Fruit fly (Drosophila melanogaster) whole organism, embryonic: ENCODE measurements around the gene CG31988.

Experiments used
- BEAF-32 ChIP-seq: fragments of 200-800 bp; sonication (Bioruptor generic); optimal IDR thresholded peaks from 3 replicates; lab custom pipeline; 2017; ENCODE audit warnings: missing biosample characterization, missing genetic modification characterization, mild to moderate bottlenecking, moderate library complexity, missing genetic modification reagents
- Bdp1 ChIP-seq: fragments of 200-800 bp; sonication (Bioruptor generic); optimal IDR thresholded peaks from 3 replicates; lab custom pipeline; 2016; ENCODE audit warnings: missing biosample characterization, missing genetic modification characterization
- Blimp-1 ChIP-seq: fragments of 200-800 bp; sonication (Bioruptor generic); optimal IDR thresholded peaks from 3 replicates; lab custom pipeline; 2018; ENCODE audit warnings: missing biosample characterization, missing genetic modification characterization, mild to moderate bottlenecking, moderate library complexity, missing genetic modification reagents
- BtbVII ChIP-seq: fragments of 200-800 bp; sonication (Bioruptor generic); optimal IDR thresholded peaks from 3 replicates; lab custom pipeline; 2017; ENCODE audit warnings: missing biosample characterization, mild to moderate bottlenecking, missing genetic modification characterization
- CG12299 ChIP-seq: fragments of 200-800 bp; sonication (Bioruptor generic); optimal IDR thresholded peaks from 2 replicates; lab custom pipeline; 2018; ENCODE audit warnings: missing biosample characterization, mild to moderate bottlenecking, missing genetic modification characterization
- CG13287 ChIP-seq: fragments of 200-800 bp; sonication (Bioruptor generic); IDR thresholded peaks from 2 replicates; pipeline ENCODE4 v1.3.6; 2022; ENCODE audit warnings: missing biosample characterization, missing genetic modification characterization; ENCODE audit not compliant: partially characterized antibody
- CG13296 ChIP-seq: fragments of 200-800 bp; sonication (Bioruptor generic); optimal IDR thresholded peaks from 3 replicates; lab custom pipeline; 2018; ENCODE audit warnings: missing biosample characterization, mild to moderate bottlenecking, missing genetic modification characterization
- CG13775 ChIP-seq: fragments of 200-800 bp; sonication (Bioruptor generic); optimal IDR thresholded peaks from 3 replicates; lab custom pipeline; 2017; ENCODE audit warnings: missing biosample characterization, mild to moderate bottlenecking, missing genetic modification characterization
- CG13894 ChIP-seq: fragments of 200-800 bp; sonication (Bioruptor generic); optimal IDR thresholded peaks from 3 replicates; lab custom pipeline; 2018; ENCODE audit warnings: missing biosample characterization, mild to moderate bottlenecking, missing genetic modification characterization, moderate library complexity
- CG17829 ChIP-seq: fragments of 200-800 bp; optimal IDR thresholded peaks from 2 replicates; lab custom pipeline; 2019; ENCODE audit warnings: missing biosample characterization, mild to moderate bottlenecking, missing genetic modification characterization, moderate library complexity
- CG2875 ChIP-seq: fragments of 200-800 bp; sonication (Bioruptor generic); optimal IDR thresholded peaks from 2 replicates; lab custom pipeline; 2017; ENCODE audit warnings: missing biosample characterization, mild to moderate bottlenecking, missing genetic modification characterization, missing genetic modification reagents
- CG31365 ChIP-seq: fragments of 200-800 bp; sonication (Bioruptor generic); optimal IDR thresholded peaks from 2 replicates; lab custom pipeline; 2018; ENCODE audit warnings: missing biosample characterization, mild to moderate bottlenecking, missing genetic modification characterization
- CG33213 ChIP-seq: fragments of 200-800 bp; sonication (Bioruptor generic); optimal IDR thresholded peaks from 3 replicates; lab custom pipeline; 2016; ENCODE audit warnings: missing biosample characterization, missing genetic modification characterization
- CG4707 ChIP-seq: fragments of 200-800 bp; sonication (Bioruptor generic); optimal IDR thresholded peaks from 2 replicates; lab custom pipeline; 2018; ENCODE audit warnings: missing biosample characterization, mild to moderate bottlenecking, missing genetic modification characterization, moderate library complexity
- CG5245 ChIP-seq: fragments of 200-800 bp; sonication (Bioruptor generic); optimal IDR thresholded peaks from 3 replicates; lab custom pipeline; 2016; ENCODE audit warnings: missing biosample characterization, missing genetic modification characterization
- CG6765 ChIP-seq: fragments of 200-800 bp; sonication (Bioruptor generic); optimal IDR thresholded peaks from 3 replicates; lab custom pipeline; 2017; ENCODE audit warnings: missing biosample characterization, mild to moderate bottlenecking, missing genetic modification characterization
- CG8765 ChIP-seq: fragments of 200-800 bp; sonication (Bioruptor generic); IDR thresholded peaks from 2 replicates; pipeline ENCODE4 v1.3.6; 2022; ENCODE audit warnings: missing biosample characterization, missing genetic modification characterization
- CG9727 ChIP-seq: fragments of 200-800 bp; sonication (Bioruptor generic); optimal IDR thresholded peaks from 3 replicates; lab custom pipeline; 2017; ENCODE audit warnings: missing biosample characterization, mild to moderate bottlenecking, missing genetic modification characterization
- CG9876 ChIP-seq: fragments of 200-800 bp; sonication (Bioruptor generic); optimal IDR thresholded peaks from 2 replicates; lab custom pipeline; 2016; ENCODE audit warnings: missing biosample characterization, missing genetic modification characterization
- D19A ChIP-seq: fragments of 200-800 bp; optimal IDR thresholded peaks from 3 replicates; lab custom pipeline; 2019; ENCODE audit warnings: missing biosample characterization, mild to moderate bottlenecking, missing genetic modification characterization, moderate library complexity
- Ets97D ChIP-seq: fragments of 200-800 bp; sonication (Bioruptor generic); optimal IDR thresholded peaks from 3 replicates; lab custom pipeline; 2016; ENCODE audit warnings: missing biosample characterization, missing genetic modification characterization
- H2.0 ChIP-seq: fragments of 200-800 bp; sonication (Bioruptor generic); IDR thresholded peaks from 2 replicates; pipeline ENCODE4 v1.3.6; 2022; ENCODE audit warnings: missing biosample characterization, missing genetic modification characterization
- HHEX ChIP-seq: fragments of 200-800 bp; sonication (Bioruptor generic); optimal IDR thresholded peaks from 3 replicates; lab custom pipeline; 2017; ENCODE audit warnings: missing biosample characterization, mild to moderate bottlenecking, missing genetic modification characterization, missing genetic modification reagents
- HLHmδ ChIP-seq: fragments of 200-800 bp; sonication (Bioruptor generic); optimal IDR thresholded peaks from 2 replicates; lab custom pipeline; 2018; ENCODE audit warnings: missing biosample characterization, mild to moderate bottlenecking, missing genetic modification characterization, moderate library complexity
- Hmx ChIP-seq: fragments of 200-800 bp; sonication (Bioruptor generic); optimal IDR thresholded peaks from 2 replicates; lab custom pipeline; 2016; ENCODE audit warnings: missing biosample characterization, missing genetic modification characterization
- MBD-R2 ChIP-seq: fragments of 200-800 bp; sonication (Bioruptor generic); IDR thresholded peaks from 2 replicates; pipeline ENCODE4 v1.3.6; 2022; ENCODE audit warnings: missing biosample characterization, missing genetic modification characterization
- MESR4 ChIP-seq: fragments of 200-800 bp; sonication (Bioruptor generic); optimal IDR thresholded peaks from 2 replicates; lab custom pipeline; 2018; ENCODE audit warnings: missing biosample characterization, mild to moderate bottlenecking, missing genetic modification characterization, moderate library complexity
- Mad ChIP-seq: fragments of 200-800 bp; sonication (Bioruptor generic); optimal IDR thresholded peaks from 2 replicates; lab custom pipeline; 2016; ENCODE audit warnings: missing biosample characterization, missing genetic modification characterization
- NFAT ChIP-seq: fragments of 200-800 bp; sonication (Bioruptor generic); IDR thresholded peaks from 2 replicates; pipeline ENCODE4 v1.3.6; 2022; ENCODE audit warnings: missing biosample characterization, missing genetic modification characterization
- Ptx1 ChIP-seq: fragments of 200-800 bp; sonication (Bioruptor generic); IDR thresholded peaks from 2 replicates; pipeline ENCODE4 v1.3.6; 2022; ENCODE audit warnings: missing biosample characterization, missing genetic modification characterization
- Ravus ChIP-seq: fragments of 200-800 bp; sonication (Bioruptor generic); IDR thresholded peaks from 2 replicates; pipeline ENCODE4 v1.3.6; 2022; ENCODE audit warnings: missing biosample characterization, missing genetic modification characterization
- Rfx ChIP-seq: fragments of 200-800 bp; sonication (Bioruptor generic); IDR thresholded peaks from 2 replicates; pipeline ENCODE4 v1.3.6; 2022; ENCODE audit warnings: missing biosample characterization, missing genetic modification characterization
- Sry-β ChIP-seq: fragments of 200-800 bp; sonication (Bioruptor generic); optimal IDR thresholded peaks from 2 replicates; lab custom pipeline; 2018; ENCODE audit warnings: missing biosample characterization, mild to moderate bottlenecking, missing genetic modification characterization, moderate library complexity
- bbx ChIP-seq: fragments of 200-800 bp; sonication (Bioruptor generic); IDR thresholded peaks from 2 replicates; pipeline ENCODE4 v1.3.6; 2022; ENCODE audit warnings: missing biosample characterization, missing genetic modification characterization; ENCODE audit not compliant: partially characterized antibody
- caup ChIP-seq: fragments of 200-800 bp; sonication (Bioruptor generic); optimal IDR thresholded peaks from 3 replicates; lab custom pipeline; 2017; ENCODE audit warnings: missing biosample characterization, mild to moderate bottlenecking, missing genetic modification characterization, moderate library complexity; ENCODE audit not compliant: severe bottlenecking
- chif ChIP-seq, 2 experiments: fragments of 200-800 bp; sonication (Bioruptor generic); optimal IDR thresholded peaks; 3 replicates each; lab custom pipeline; 2016; ENCODE audit warnings: missing biosample characterization in 2 of 2, missing genetic modification characterization in 2 of 2
- corto ChIP-seq: fragments of 200-800 bp; sonication (Bioruptor generic); optimal IDR thresholded peaks from 2 replicates; lab custom pipeline; 2016; ENCODE audit warnings: missing biosample characterization, mild to moderate bottlenecking, missing genetic modification characterization, moderate library complexity
- croc ChIP-seq: fragments of 200-800 bp; sonication (Bioruptor generic); conservative IDR thresholded peaks from 3 replicates; pipeline ENCODE4 v1.3.6; 2022; ENCODE audit warnings: missing biosample characterization, missing genetic modification characterization
- dan ChIP-seq: fragments of 200-800 bp; sonication (Bioruptor generic); IDR thresholded peaks from 2 replicates; pipeline ENCODE4 v1.3.6; 2022; ENCODE audit warnings: missing biosample characterization, missing genetic modification characterization
- dmrt11E ChIP-seq: fragments of 200-800 bp; sonication (Bioruptor generic); optimal IDR thresholded peaks from 3 replicates; lab custom pipeline; 2018; ENCODE audit warnings: missing biosample characterization, mild to moderate bottlenecking, missing genetic modification characterization, moderate library complexity
- ems ChIP-seq: fragments of 200-800 bp; sonication (Bioruptor generic); optimal IDR thresholded peaks from 3 replicates; lab custom pipeline; 2016; ENCODE audit warnings: missing biosample characterization, missing genetic modification characterization
- gce ChIP-seq: fragments of 200-800 bp; sonication (Bioruptor generic); IDR thresholded peaks from 3 replicates; pipeline ENCODE4 v1.3.6; 2022; ENCODE audit warnings: missing biosample characterization, missing genetic modification characterization
- otp ChIP-seq: fragments of 200-800 bp; sonication (Bioruptor generic); IDR thresholded peaks from 3 replicates; pipeline ENCODE4, ENCODE4 v1.3.6; 2022; ENCODE audit warnings: missing biosample characterization, missing genetic modification characterization
- pzg ChIP-seq: fragments of 200-800 bp; sonication (Bioruptor generic); optimal IDR thresholded peaks from 3 replicates; lab custom pipeline; 2018; ENCODE audit warnings: missing biosample characterization, mild to moderate bottlenecking, missing genetic modification characterization, moderate library complexity
- repo ChIP-seq: fragments of 200-800 bp; sonication (Bioruptor generic); optimal IDR thresholded peaks from 2 replicates; lab custom pipeline; 2016; ENCODE audit warnings: missing biosample characterization, missing genetic modification characterization
- ro ChIP-seq: fragments of 200-800 bp; sonication (Bioruptor generic); IDR thresholded peaks from 2 replicates; pipeline ENCODE4 v1.3.6; 2022; ENCODE audit warnings: missing biosample characterization, missing genetic modification characterization
- sd ChIP-seq: fragments of 200-800 bp; sonication (Bioruptor generic); optimal IDR thresholded peaks from 3 replicates; lab custom pipeline; 2018; ENCODE audit warnings: missing biosample characterization, mild to moderate bottlenecking, missing genetic modification characterization, moderate library complexity
- sens ChIP-seq: fragments of 200-800 bp; sonication (Bioruptor generic); peaks from one replicate; lab custom pipeline; 2016; ENCODE audit warnings: missing biosample characterization, missing genetic modification characterization
- sens-2 ChIP-seq: fragments of 200-800 bp; sonication (Bioruptor generic); IDR thresholded peaks from 2 replicates; pipeline ENCODE4 v1.3.6; 2022; ENCODE audit warnings: missing biosample characterization, missing genetic modification characterization
- shn ChIP-seq: fragments of 200-800 bp; sonication (Bioruptor generic); optimal IDR thresholded peaks from 3 replicates; lab custom pipeline; 2016; ENCODE audit warnings: missing biosample characterization, missing genetic modification characterization
- sug ChIP-seq: fragments of 200-800 bp; optimal IDR thresholded peaks from 2 replicates; lab custom pipeline; 2019; ENCODE audit warnings: missing biosample characterization, mild to moderate bottlenecking, missing genetic modification characterization, moderate library complexity
- vvl ChIP-seq: fragments of 200-800 bp; sonication (Bioruptor generic); IDR thresholded peaks from 2 replicates; pipeline ENCODE4 v1.3.6; 2022; ENCODE audit warnings: missing biosample characterization, missing genetic modification characterization

CG31988 gene

DNA sequence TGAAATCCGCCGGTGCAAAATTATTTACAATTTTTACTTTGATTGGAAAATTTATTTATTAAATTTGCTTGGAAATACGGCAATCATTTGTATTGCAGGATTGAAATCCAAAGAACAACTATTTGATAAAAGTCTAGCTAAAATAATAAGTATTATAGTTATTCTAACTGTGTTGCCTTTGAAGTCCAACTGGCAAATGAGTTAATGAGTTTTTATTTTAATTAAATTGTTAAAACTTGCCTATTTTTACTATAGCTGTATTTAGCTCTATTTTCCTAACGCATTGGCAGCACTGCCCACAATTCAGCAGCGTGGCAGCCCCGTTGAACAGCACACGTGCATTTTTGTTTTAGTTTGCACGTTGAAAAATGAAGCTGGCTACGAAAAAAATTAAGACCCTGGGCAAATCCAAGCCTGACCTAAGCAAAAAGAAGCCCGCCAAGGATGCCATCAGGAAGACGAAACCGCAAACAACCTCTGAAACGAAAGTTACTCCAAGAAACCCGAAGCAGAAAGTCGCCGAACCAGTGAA lies 39.2 kb downstream of the CG31988 start, which contains the start of gene Noc2 (continued):
- TF ChIP-seq HHEX (peak; percentile 49), CG4707 (GFP tag; lab: Kevin White, UChicago) (no peak), caup (GFP tag; lab: Kevin White, UChicago) (no peak), CG2875 (GFP tag; lab: Kevin White, UChicago) (no peak), Rfx (peak; percentile 68; the same call in 1 of the 2 replicates), CG9876 (GFP tag; lab: Kevin White, UChicago) (no peak), CG17829 (tag; lab: Kevin White, UChicago) (peak; percentile 44), Ravus (GFP tag; lab: Robert Waterston, UW) (no peak), Ptx1 (peak; percentile 61), CG5245 (GFP tag; lab: Kevin White, UChicago) (peak; percentile 26), MBD-R2 (GFP tag; lab: Robert Waterston, UW) (peak; percentile 63), gce (GFP tag; lab: Robert Waterston, UW) (no peak), dmrt11E (tag; lab: Kevin White, UChicago) (peak; percentile 36), CG12299 (tag; lab: Kevin White, UChicago) (no peak), HLHmδ (GFP tag; lab: Kevin White, UChicago) (no peak), BtbVII (GFP tag; lab: Kevin White, UChicago) (no peak), repo (GFP tag; lab: Kevin White, UChicago) (no peak), H2.0 (GFP tag; lab: Robert Waterston, UW) (peak; percentile 52; the same call in 1 of the 2 replicates), corto (no peak), chif (GFP tag; optimal IDR thresholded peaks at IDR 0.05; lab: Kevin White, UChicago) (peak in 1 of 2 experiments; percentile 17), Mad (GFP tag; lab: Kevin White, UChicago) (peak; percentile 13), CG6765 (GFP tag; lab: Kevin White, UChicago) (peak; percentile 53), sens (GFP tag; lab: Kevin White, UChicago) (peak; percentile 39), CG33213 (GFP tag; lab: Kevin White, UChicago) (peak; percentile 45), CG13775 (GFP tag; lab: Kevin White, UChicago) (peak; percentile 60), Sry-β (GFP tag; lab: Kevin White, UChicago) (peak; percentile 83), Blimp-1 (GFP tag; lab: Kevin White, UChicago) (peak; percentile 32), D19A (tag; lab: Kevin White, UChicago) (peak; percentile 5), sd (no peak), Ets97D (peak; percentile 30), sug (tag; lab: Kevin White, UChicago) (peak; percentile 40), croc (no peak), CG31365 (tag; lab: Kevin White, UChicago) (no peak), Hmx (no peak), ro (no peak), Bdp1 (GFP tag; lab: Kevin White, UChicago) (peak; percentile 25), pzg (GFP tag; lab: Kevin White, UChicago) (peak; percentile 40), shn (peak; percentile 10), ems (peak; percentile 21)
- TF ChIP-seq, all 482 proteins: peak for 214

- no peak for TF ChIP-seq CG13894
- TF ChIP-seq CG8765: no peak
- TF ChIP-seq vvl: 0 out of 2 replicates have a peak, but pooled peaks have one; percentile 7
- TF ChIP-seq Rfx: peak; percentile 39
- peak; percentile 44; the same call in 1 of the 2 replicates for TF ChIP-seq NFAT (GFP tag; lab: Robert Waterston, UW)
- no peak for TF ChIP-seq CG13296
- peak; percentile 67 for TF ChIP-seq bbx (GFP tag; lab: Robert Waterston, UW)
- TF ChIP-seq sens-2: no peak
- peak; percentile 61 for TF ChIP-seq CG13287 (GFP tag; lab: Robert Waterston, UW)
- TF ChIP-seq otp (GFP tag; lab: Robert Waterston, UW): 0 out of 3 replicates have a peak, but pooled peaks have one; percentile 16
- no peak for TF ChIP-seq dan (GFP tag; lab: Robert Waterston, UW)
- TF ChIP-seq MESR4 (GFP tag; lab: Kevin White, UChicago): peak; percentile 87
- no peak for TF ChIP-seq CG9727 (GFP tag; lab: Kevin White, UChicago)
- peak; percentile 54 for TF ChIP-seq BEAF-32
Measured at dm6 chr2L:21162875-21163274, 39.7 kb downstream of the CG31988 start, which contains the start of gene Nbr. TSS of gene Nbr (minus strand) at chr2L:21163083.
